Worm (Caenorhabditis elegans): Measurements from ENCODE around the gene M163.5.

- no peak for TF ChIP-seq him-1 (tag; optimal IDR thresholded peaks at IDR 0.05)
- TF ChIP-seq W03F9.2 (tag; optimal IDR thresholded peaks at IDR 0.05) = no peak
Measured at ce11 chrX:14492441-14492840, 18.6 kb downstream of the M163.5 start.

Measured in whole organism, L4/young adult.